Fruit fly (Drosophila melanogaster) S2 (cell line): ENCODE results near the gene tara.

Experiments
- CG8478 ChIP-seq: fragments of >200 bp; optimal IDR thresholded peaks from 2 replicates; lab custom pipeline; 2018
- CTCF ChIP-seq, 2 experiments: fragments of >200 bp; optimal IDR thresholded peaks; 2 replicates each; lab custom pipeline; 2018

DNA sequence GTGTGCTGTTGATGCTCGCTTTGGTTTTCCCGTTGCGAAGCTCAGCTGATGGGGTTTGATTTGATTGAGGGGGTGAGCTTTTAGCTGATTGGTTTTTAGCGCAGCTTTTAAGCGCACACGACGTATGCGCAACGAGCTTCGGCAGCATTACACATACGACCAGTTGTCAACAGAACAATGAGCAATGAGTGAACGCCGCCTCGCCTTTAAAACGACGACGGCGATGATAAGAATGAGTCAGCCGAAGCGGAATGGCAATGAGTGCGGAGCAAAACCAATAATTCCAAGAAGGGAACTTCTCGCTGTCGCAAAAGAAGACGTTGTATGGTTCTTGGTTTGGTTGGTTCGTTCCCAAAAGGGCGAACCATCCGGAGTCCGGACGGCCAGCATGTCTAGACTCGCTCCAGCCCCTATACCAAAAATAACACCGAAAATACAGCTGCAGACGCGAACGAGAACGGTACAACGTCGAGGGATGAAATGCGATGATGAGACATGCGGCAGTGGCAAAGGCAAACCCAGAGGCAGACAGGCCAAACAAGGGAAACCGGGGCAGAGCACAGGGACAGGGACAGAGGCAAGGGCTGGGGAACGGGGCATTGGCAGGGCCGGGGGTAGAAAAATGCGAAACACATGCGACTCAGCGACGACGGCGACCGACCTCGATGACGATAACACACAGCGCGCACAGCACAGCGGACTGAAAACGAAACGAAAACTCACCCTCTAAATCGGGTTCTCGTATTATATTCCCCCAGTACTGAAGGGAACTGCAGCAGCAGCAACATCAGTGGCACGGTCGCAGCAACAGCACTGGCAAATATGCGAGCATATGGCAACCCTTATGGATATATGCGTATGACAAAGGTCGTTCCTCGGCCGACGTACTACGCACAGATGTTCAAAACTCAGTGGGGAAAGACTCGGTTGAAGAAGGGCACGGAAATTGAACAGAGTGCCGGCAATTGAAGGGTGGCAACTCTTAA lies 29.5 kb downstream of the tara start:
- no peak for TF ChIP-seq CG8478
- TF ChIP-seq CTCF (optimal IDR thresholded peaks at IDR 0.05; lab: Kevin White, UChicago), result peak; percentile 29 to 58
